Fruit fly (Drosophila melanogaster) whole organism, embryonic: ENCODE data around the gene Cpr23B.

Experiments used
- Adf1 ChIP-seq: fragments of 200-800 bp; sonication (Bioruptor generic); IDR thresholded peaks from 2 replicates; pipeline ENCODE4 v1.3.6; 2022; ENCODE audit warnings: missing biosample characterization, missing genetic modification characterization
- CG15011 ChIP-seq: fragments of 200-800 bp; sonication (Bioruptor generic); optimal IDR thresholded peaks from 3 replicates; lab custom pipeline; 2018; ENCODE audit warnings: missing biosample characterization, mild to moderate bottlenecking, missing genetic modification characterization
- CG15479 ChIP-seq: fragments of 200-800 bp; sonication (Bioruptor generic); optimal IDR thresholded peaks from 3 replicates; lab custom pipeline; 2019; ENCODE audit warnings: missing biosample characterization, mild to moderate bottlenecking, missing genetic modification characterization, moderate library complexity
- CG16779 ChIP-seq: fragments of 200-800 bp; sonication (Bioruptor generic); IDR thresholded peaks from 2 replicates; pipeline ENCODE4 v1.3.6; 2022; ENCODE audit warnings: missing biosample characterization, missing genetic modification characterization
- CG17359 ChIP-seq: fragments of 200-800 bp; sonication (Bioruptor generic); optimal IDR thresholded peaks from 3 replicates; lab custom pipeline; 2018; ENCODE audit warnings: missing biosample characterization, mild to moderate bottlenecking, missing genetic modification characterization, moderate library complexity
- CG2199 ChIP-seq: fragments of 200-800 bp; sonication (Bioruptor generic); IDR thresholded peaks from 3 replicates; pipeline ENCODE4 v1.3.6; 2022; ENCODE audit warnings: missing biosample characterization, missing genetic modification characterization
- CG30431 ChIP-seq: fragments of 200-800 bp; sonication (Bioruptor generic); optimal IDR thresholded peaks from 2 replicates; lab custom pipeline; 2017; ENCODE audit warnings: missing biosample characterization, missing genetic modification characterization
- CG3163 ChIP-seq: fragments of 200-800 bp; sonication (Bioruptor generic); optimal IDR thresholded peaks from 3 replicates; lab custom pipeline; 2016; ENCODE audit warnings: missing biosample characterization, missing genetic modification characterization
- CG32532 ChIP-seq: fragments of 200-800 bp; sonication (Bioruptor generic); IDR thresholded peaks from 2 replicates; pipeline ENCODE4 v1.3.6; 2022; ENCODE audit warnings: missing biosample characterization, missing genetic modification characterization
- CG4328 ChIP-seq: fragments of 200-800 bp; sonication (Bioruptor generic); optimal IDR thresholded peaks from 3 replicates; lab custom pipeline; 2017; ENCODE audit warnings: missing biosample characterization, missing genetic modification reagents, missing genetic modification characterization
- CG6689 ChIP-seq: fragments of 200-800 bp; sonication (Bioruptor generic); IDR thresholded peaks from 2 replicates; pipeline ENCODE4 v1.3.6; 2022; ENCODE audit warnings: missing biosample characterization, missing genetic modification characterization
- CG7357 ChIP-seq: fragments of 200-800 bp; sonication (Bioruptor generic); IDR thresholded peaks from 3 replicates; pipeline ENCODE4 v1.3.6; 2022; ENCODE audit warnings: missing biosample characterization, missing genetic modification characterization
- CG7745 ChIP-seq: fragments of 200-800 bp; sonication (Bioruptor generic); optimal IDR thresholded peaks from 2 replicates; lab custom pipeline; 2018; ENCODE audit warnings: missing biosample characterization, mild to moderate bottlenecking, missing genetic modification characterization, moderate library complexity
- CG7839 ChIP-seq: fragments of 200-800 bp; sonication (Bioruptor generic); optimal IDR thresholded peaks from 3 replicates; lab custom pipeline; 2018; ENCODE audit warnings: missing biosample characterization, mild to moderate bottlenecking, missing genetic modification characterization, moderate library complexity
- CG8388 ChIP-seq: fragments of 200-800 bp; sonication (Bioruptor generic); optimal IDR thresholded peaks from 2 replicates; lab custom pipeline; 2019; ENCODE audit warnings: missing biosample characterization, mild to moderate bottlenecking, missing genetic modification characterization, moderate library complexity
- CG9437 ChIP-seq: fragments of 200-800 bp; sonication (Bioruptor generic); optimal IDR thresholded peaks from 2 replicates; lab custom pipeline; 2018; ENCODE audit warnings: missing biosample characterization, mild to moderate bottlenecking, missing genetic modification characterization
- CkIIα-i1 ChIP-seq: fragments of 200-800 bp; sonication (Bioruptor generic); IDR thresholded peaks from 2 replicates; pipeline ENCODE4 v1.3.6; 2022; ENCODE audit warnings: missing biosample characterization, missing genetic modification characterization
- CrebB ChIP-seq: fragments of 200-800 bp; sonication (Bioruptor generic); optimal IDR thresholded peaks from 3 replicates; lab custom pipeline; 2018; ENCODE audit warnings: missing biosample characterization, mild to moderate bottlenecking, missing genetic modification characterization
- Dbx ChIP-seq: fragments of 200-800 bp; sonication (Bioruptor generic); IDR thresholded peaks from 3 replicates; pipeline ENCODE4 v1.3.6; 2022; ENCODE audit warnings: missing biosample characterization, missing genetic modification characterization
- ERR ChIP-seq: fragments of 200-800 bp; sonication (Bioruptor generic); optimal IDR thresholded peaks from 2 replicates; lab custom pipeline; 2016; ENCODE audit warnings: missing biosample characterization, missing genetic modification characterization
- H2.0 ChIP-seq: fragments of 200-800 bp; sonication (Bioruptor generic); IDR thresholded peaks from 2 replicates; pipeline ENCODE4 v1.3.6; 2022; ENCODE audit warnings: missing biosample characterization, missing genetic modification characterization
- HLH3B ChIP-seq: fragments of 200-800 bp; sonication (Bioruptor generic); IDR thresholded peaks from 2 replicates; pipeline ENCODE4 v1.3.6; 2022; ENCODE audit warnings: missing biosample characterization, missing genetic modification characterization
- Hey ChIP-seq: fragments of 200-800 bp; sonication (Bioruptor generic); optimal IDR thresholded peaks from 3 replicates; lab custom pipeline; 2018; ENCODE audit warnings: missing biosample characterization, mild to moderate bottlenecking, missing genetic modification characterization
- Lim3 ChIP-seq: fragments of 200-800 bp; sonication (Bioruptor generic); IDR thresholded peaks from 2 replicates; pipeline ENCODE4 v1.3.6; 2022; ENCODE audit warnings: missing biosample characterization, missing genetic modification characterization
- Nf-YC ChIP-seq: fragments of 200-800 bp; optimal IDR thresholded peaks from 3 replicates; lab custom pipeline; 2019; ENCODE audit warnings: missing biosample characterization, mild to moderate bottlenecking, missing genetic modification characterization, moderate library complexity
- abd-A ChIP-seq: fragments of 200-800 bp; sonication (Bioruptor generic); optimal IDR thresholded peaks from 3 replicates; lab custom pipeline; 2019; ENCODE audit warnings: missing biosample characterization, mild to moderate bottlenecking, missing genetic modification characterization, moderate library complexity
- ac ChIP-seq: fragments of 200-800 bp; sonication (Bioruptor generic); optimal IDR thresholded peaks from 3 replicates; lab custom pipeline; 2017; ENCODE audit warnings: missing biosample characterization, mild to moderate bottlenecking, missing genetic modification characterization
- aop ChIP-seq: fragments of 200-800 bp; sonication (Bioruptor generic); IDR thresholded peaks from 2 replicates; pipeline ENCODE4 v1.3.6; 2022; ENCODE audit warnings: missing biosample characterization, missing genetic modification characterization
- ato ChIP-seq: fragments of 200-800 bp; sonication (Bioruptor generic); IDR thresholded peaks from 2 replicates; pipeline ENCODE4 v1.3.6; 2022; ENCODE audit warnings: missing biosample characterization, missing genetic modification characterization; ENCODE audit not compliant: partially characterized antibody
- bab2 ChIP-seq: fragments of 200-800 bp; sonication (Bioruptor generic); optimal IDR thresholded peaks from 2 replicates; lab custom pipeline; 2016; ENCODE audit warnings: missing biosample characterization, missing genetic modification characterization
- btn ChIP-seq: fragments of 200-800 bp; sonication (Bioruptor generic); optimal IDR thresholded peaks from 2 replicates; lab custom pipeline; 2016; ENCODE audit warnings: missing biosample characterization, missing genetic modification characterization
- caup ChIP-seq: fragments of 200-800 bp; sonication (Bioruptor generic); optimal IDR thresholded peaks from 3 replicates; lab custom pipeline; 2017; ENCODE audit warnings: missing biosample characterization, mild to moderate bottlenecking, missing genetic modification characterization, moderate library complexity; ENCODE audit not compliant: severe bottlenecking
- da ChIP-seq: fragments of 200-800 bp; sonication (Bioruptor generic); optimal IDR thresholded peaks from 2 replicates; lab custom pipeline; 2016; ENCODE audit warnings: missing biosample characterization, missing genetic modification characterization
- dmrt11E ChIP-seq: fragments of 200-800 bp; sonication (Bioruptor generic); optimal IDR thresholded peaks from 3 replicates; lab custom pipeline; 2018; ENCODE audit warnings: missing biosample characterization, mild to moderate bottlenecking, missing genetic modification characterization, moderate library complexity
- fd64A ChIP-seq: fragments of 200-800 bp; sonication (Bioruptor generic); optimal IDR thresholded peaks from 3 replicates; lab custom pipeline; 2018; ENCODE audit warnings: missing biosample characterization, mild to moderate bottlenecking, missing genetic modification characterization
- gcm ChIP-seq: fragments of 200-800 bp; sonication (Bioruptor generic); optimal IDR thresholded peaks from 2 replicates; lab custom pipeline; 2019; ENCODE audit warnings: missing biosample characterization, mild to moderate bottlenecking, missing genetic modification characterization, moderate library complexity
- ham ChIP-seq: fragments of 200-800 bp; sonication (Bioruptor generic); IDR thresholded peaks from 2 replicates; pipeline ENCODE4 v1.3.6; 2022; ENCODE audit warnings: missing biosample characterization, missing genetic modification characterization
- ind ChIP-seq: fragments of 200-800 bp; sonication (Bioruptor generic); optimal IDR thresholded peaks from 3 replicates; lab custom pipeline; 2016; ENCODE audit warnings: missing biosample characterization, missing genetic modification characterization
- knrl ChIP-seq: fragments of 200-800 bp; sonication (Bioruptor generic); IDR thresholded peaks from 3 replicates; pipeline ENCODE4 v1.3.6; 2022; ENCODE audit warnings: missing biosample characterization, missing genetic modification characterization; ENCODE audit not compliant: partially characterized antibody
- lov ChIP-seq, 2 experiments: fragments of 200-800 bp in 1 of 2; fragments of >200 bp in 1 of 2; sonication (Bioruptor generic) in 1 of 2; IDR thresholded peaks in 1 of 2; optimal IDR thresholded peaks in 1 of 2; 2 replicates in 1 of 2; 3 replicates in 1 of 2; pipeline versions ENCODE4 v1.3.6 to Lab custom; 2017 to 2022; ENCODE audit warnings: missing biosample characterization in 1 of 2, missing genetic modification characterization in 1 of 2
- p53 ChIP-seq: fragments of 200-800 bp; sonication (Bioruptor generic); optimal IDR thresholded peaks from 2 replicates; lab custom pipeline; 2016; ENCODE audit warnings: missing biosample characterization, missing genetic modification characterization
- pb ChIP-seq: fragments of 200-800 bp; sonication (Bioruptor generic); optimal IDR thresholded peaks from 3 replicates; lab custom pipeline; 2016; ENCODE audit warnings: missing biosample characterization, missing genetic modification characterization
- pfk ChIP-seq: fragments of 200-800 bp; sonication (Bioruptor generic); optimal IDR thresholded peaks from 2 replicates; lab custom pipeline; 2018; ENCODE audit warnings: missing biosample characterization, mild to moderate bottlenecking, missing genetic modification characterization, moderate library complexity
- pho ChIP-seq: fragments of 200-800 bp; sonication (Bioruptor generic); optimal IDR thresholded peaks from 2 replicates; lab custom pipeline; 2016; ENCODE audit warnings: missing biosample characterization, missing genetic modification characterization
- ro ChIP-seq: fragments of 200-800 bp; sonication (Bioruptor generic); IDR thresholded peaks from 2 replicates; pipeline ENCODE4 v1.3.6; 2022; ENCODE audit warnings: missing biosample characterization, missing genetic modification characterization
- salm ChIP-seq: fragments of 200-800 bp; sonication (Bioruptor generic); optimal IDR thresholded peaks from 2 replicates; lab custom pipeline; 2018; ENCODE audit warnings: missing biosample characterization, mild to moderate bottlenecking, missing genetic modification characterization
- ssp ChIP-seq: fragments of 200-800 bp; sonication (Bioruptor generic); IDR thresholded peaks from 2 replicates; pipeline ENCODE4 v1.3.6; 2022; ENCODE audit warnings: missing biosample characterization, missing genetic modification characterization
- sug ChIP-seq: fragments of 200-800 bp; optimal IDR thresholded peaks from 2 replicates; lab custom pipeline; 2019; ENCODE audit warnings: missing biosample characterization, mild to moderate bottlenecking, missing genetic modification characterization, moderate library complexity
- twi ChIP-seq: fragments of 200-800 bp; optimal IDR thresholded peaks from 2 replicates; lab custom pipeline; 2019; ENCODE audit warnings: missing biosample characterization, mild to moderate bottlenecking, missing genetic modification characterization, moderate library complexity
- unpg ChIP-seq: fragments of 200-800 bp; sonication (Bioruptor generic); optimal IDR thresholded peaks from 3 replicates; lab custom pipeline; 2018; ENCODE audit warnings: missing biosample characterization, mild to moderate bottlenecking, missing genetic modification characterization, moderate library complexity

Gene Cpr23B

dm6 chr2L:2804634-2805311 is 33.4 kb upstream of the Cpr23B start, which contains the start of gene daw (continued):
- TF ChIP-seq CG7839 (tag; lab: Kevin White, UChicago) (no peak), CG32532 (GFP tag; lab: Robert Waterston, UW) (peak; percentile 9; the same call in 1 of the 2 replicates), Dbx (GFP tag; lab: Robert Waterston, UW) (no peak), Adf1 (GFP tag; lab: Robert Waterston, UW) (peak; percentile 49; the same call in 1 of the 2 replicates), caup (GFP tag; lab: Kevin White, UChicago) (no peak), CrebB (tag; lab: Kevin White, UChicago) (no peak), Lim3 (GFP tag; lab: Robert Waterston, UW) (no peak), lov (optimal IDR thresholded peaks at IDR 0.05; lab: Kevin White, UChicago) (no peak), lov (GFP tag; IDR thresholded peaks at IDR 0.05; lab: Robert Waterston, UW) (no peak), CG9437 (no peak), ac (GFP tag; lab: Kevin White, UChicago) (no peak), aop (GFP tag; lab: Robert Waterston, UW) (peak; percentile 39; the same call in 1 of the 2 replicates), gcm (GFP tag; lab: Kevin White, UChicago) (no peak), pho (GFP tag; lab: Kevin White, UChicago) (no peak), pfk (GFP tag; lab: Kevin White, UChicago) (no peak), CG4328 (no peak), CkIIα-i1 (GFP tag; lab: Robert Waterston, UW) (no peak), CG6689 (GFP tag; lab: Robert Waterston, UW) (no peak), CG15011 (GFP tag; lab: Kevin White, UChicago) (no peak), da (no peak), bab2 (GFP tag; lab: Kevin White, UChicago) (no peak), Nf-YC (tag; lab: Kevin White, UChicago) (peak; percentile 40), CG7745 (no peak), CG15479 (no peak), ato (no peak), HLH3B (GFP tag; lab: Robert Waterston, UW) (no peak), unpg (GFP tag; lab: Kevin White, UChicago) (no peak), Hey (no peak), knrl (GFP tag; lab: Robert Waterston, UW) (no peak), H2.0 (GFP tag; lab: Robert Waterston, UW) (no peak), ham (0 out of 2 replicates have a peak, but pooled peaks have one; percentile 20), sug (tag; lab: Kevin White, UChicago) (peak; percentile 93), CG2199 (peak; percentile 96), ind (no peak), twi (tag; lab: Kevin White, UChicago) (no peak), CG30431 (GFP tag; lab: Kevin White, UChicago) (no peak), btn (no peak), CG17359 (tag; lab: Kevin White, UChicago) (no peak), ssp (GFP tag; lab: Robert Waterston, UW) (no peak), ro (no peak), CG7357 (GFP tag; lab: Robert Waterston, UW) (no peak), fd64A (GFP tag; lab: Kevin White, UChicago) (no peak), ERR (peak; percentile 22), abd-A (no peak), pb (GFP tag; lab: Kevin White, UChicago) (no peak), dmrt11E (tag; lab: Kevin White, UChicago) (no peak), CG3163 (GFP tag; lab: Kevin White, UChicago) (no peak), CG8388 (GFP tag; lab: Kevin White, UChicago) (no peak), p53 (GFP tag; lab: Kevin White, UChicago) (no peak), CG16779 (no peak), salm (tag; lab: Kevin White, UChicago) (no peak)
